Fruit fly (Drosophila melanogaster): ENCODE measurements around the gene CG11975.
A peak's percentile ranks its signal among the peaks of the same experiment; 100 is the strongest.

The CG11975 gene

DNA sequence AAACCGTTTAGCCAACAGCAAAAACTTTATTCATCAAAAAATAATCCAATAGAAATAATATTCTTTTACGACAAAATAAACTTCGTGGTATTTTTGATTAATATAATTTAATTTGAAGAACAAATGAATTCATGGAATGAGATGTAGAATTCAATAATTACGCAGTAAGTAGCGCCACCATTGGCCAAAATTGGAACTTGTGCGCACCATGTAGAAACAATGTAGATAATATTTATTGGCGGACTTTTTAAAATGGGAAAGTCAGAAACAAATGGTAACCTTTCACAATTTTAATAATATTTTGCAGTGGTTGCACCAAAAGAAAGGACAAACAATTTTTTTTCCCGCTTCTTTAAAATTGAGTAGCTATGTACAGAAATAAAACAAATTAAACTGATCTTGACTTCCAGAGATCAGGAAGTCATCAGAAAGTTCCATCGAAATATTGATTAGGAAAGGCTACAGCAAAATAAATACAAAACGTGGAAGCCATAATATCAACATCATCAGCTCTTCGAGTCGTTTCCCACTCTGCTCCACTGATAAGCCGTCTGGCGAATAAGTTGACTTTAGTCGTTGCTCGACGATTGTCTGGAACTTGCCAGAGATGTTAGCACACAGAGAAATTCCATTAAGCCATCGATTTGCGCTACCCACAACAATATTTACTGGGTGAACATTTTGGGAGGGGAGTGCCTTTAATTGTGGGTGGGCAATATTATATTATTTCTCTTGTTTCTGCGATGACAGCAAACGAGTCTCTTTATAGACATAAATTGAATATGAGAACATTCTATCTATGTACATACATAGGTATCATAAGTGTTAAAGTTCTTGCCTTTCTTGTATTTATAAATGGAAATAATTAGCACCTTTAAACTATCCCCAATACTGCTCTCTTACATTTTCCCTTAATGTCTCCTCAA lies 12.9 kb upstream of the CG11975 start (continued):
- TF ChIP-seq CG3919 (GFP tag; optimal IDR thresholded peaks at IDR 0.05) (no peak), eg (GFP tag; IDR thresholded peaks at IDR 0.05) (no peak), cyc (GFP tag; optimal IDR thresholded peaks at IDR 0.05) (peak; percentile 11), lz (GFP tag; optimal IDR thresholded peaks at IDR 0.05) (no peak), CG8119 (GFP tag; IDR thresholded peaks at IDR 0.05) (peak; percentile 38; the same call in 2 of the 3 replicates), CG32006 (GFP tag; optimal IDR thresholded peaks at IDR 0.05) (no peak), dac (GFP tag; optimal IDR thresholded peaks at IDR 0.05) (peak; percentile 30), CG8319 (GFP tag; optimal IDR thresholded peaks at IDR 0.05) (peak; percentile 64), Smox (GFP tag; optimal IDR thresholded peaks at IDR 0.05) (peak; percentile 9), CG7368 (GFP tag; optimal IDR thresholded peaks at IDR 0.05) (no peak), spab (GFP tag; optimal IDR thresholded peaks at IDR 0.05) (no peak), CG8632 (GFP tag; optimal IDR thresholded peaks at IDR 0.05) (no peak), CG10669 (GFP tag; optimal IDR thresholded peaks at IDR 0.05) (no peak), net (GFP tag; optimal IDR thresholded peaks at IDR 0.05) (no peak), Hr4 (GFP tag; optimal IDR thresholded peaks at IDR 0.05) (no peak), Blimp-1 (GFP tag; optimal IDR thresholded peaks at IDR 0.05) (no peak), fd85E (GFP tag; optimal IDR thresholded peaks at IDR 0.05) (no peak), CG11902 (GFP tag; optimal IDR thresholded peaks at IDR 0.05) (no peak)

DNA sequence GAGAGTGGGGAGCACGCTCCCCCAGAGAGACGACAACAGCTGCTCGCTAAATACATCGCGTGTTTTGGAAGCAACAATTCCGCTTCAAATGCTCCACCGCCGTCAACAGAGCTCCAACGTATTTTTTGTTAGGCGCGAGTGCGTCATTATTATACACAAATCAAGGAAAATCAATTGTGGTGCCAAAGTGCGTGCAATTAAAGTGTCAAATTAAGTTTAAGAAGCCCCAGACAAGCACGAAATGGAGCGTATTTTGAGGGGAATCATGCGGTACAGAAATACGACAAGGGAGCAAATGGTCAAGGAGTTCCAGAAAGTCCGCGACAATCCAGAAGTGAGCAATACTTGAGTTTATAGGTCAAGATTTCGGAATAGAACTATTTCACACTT lies 12.3 kb upstream of the CG11975 start, which contains the start of gene CAHbeta:
TSS of gene CAHbeta (plus strand) at position 85 of the 390 bp plus-strand sequence.
- TF ChIP-seq Smox (GFP tag; optimal IDR thresholded peaks at IDR 0.05) (no peak), CG6163 (GFP tag; IDR thresholded peaks at IDR 0.05) (no peak), CG16779 (tag; optimal IDR thresholded peaks at IDR 0.05) (peak; percentile 34), salr (GFP tag; optimal IDR thresholded peaks at IDR 0.05) (no peak), CG10669 (GFP tag; optimal IDR thresholded peaks at IDR 0.05) (no peak), Ets21C (GFP tag; optimal IDR thresholded peaks at IDR 0.05) (no peak), Eip78C (GFP tag) (peak; percentile 43), CG6276 (GFP tag; optimal IDR thresholded peaks at IDR 0.05) (peak; percentile 20), CG11902 (GFP tag; optimal IDR thresholded peaks at IDR 0.05) (no peak), acj6 (GFP tag; optimal IDR thresholded peaks at IDR 0.05) (no peak), cyc (GFP tag; optimal IDR thresholded peaks at IDR 0.05) (no peak), CG7368 (GFP tag; optimal IDR thresholded peaks at IDR 0.05) (no peak), Sox14 (GFP tag; optimal IDR thresholded peaks at IDR 0.05) (no peak), CG6792 (GFP tag; optimal IDR thresholded peaks at IDR 0.05) (no peak), CG3032 (tag; optimal IDR thresholded peaks at IDR 0.05) (no peak), Blimp-1 (GFP tag; optimal IDR thresholded peaks at IDR 0.05) (no peak), eg (GFP tag; IDR thresholded peaks at IDR 0.05) (peak; percentile 58; the same call in 2 of the 3 replicates), CG3919 (GFP tag; optimal IDR thresholded peaks at IDR 0.05) (no peak), dac (GFP tag; optimal IDR thresholded peaks at IDR 0.05) (no peak), Eip93F (GFP tag; optimal IDR thresholded peaks at IDR 0.05) (no peak), lz (GFP tag; optimal IDR thresholded peaks at IDR 0.05) (no peak), ss (GFP tag; optimal IDR thresholded peaks at IDR 0.05) (peak in 1 of 2 experiments; percentile 40), CG10631 (GFP tag; optimal IDR thresholded peaks at IDR 0.05) (no peak), fkh (GFP tag; optimal IDR thresholded peaks at IDR 0.05) (no peak), CG32006 (GFP tag; optimal IDR thresholded peaks at IDR 0.05) (no peak), CG4318 (GFP tag; optimal IDR thresholded peaks at IDR 0.05) (no peak), CG31627 (GFP tag; optimal IDR thresholded peaks at IDR 0.05) (no peak)

DNA sequence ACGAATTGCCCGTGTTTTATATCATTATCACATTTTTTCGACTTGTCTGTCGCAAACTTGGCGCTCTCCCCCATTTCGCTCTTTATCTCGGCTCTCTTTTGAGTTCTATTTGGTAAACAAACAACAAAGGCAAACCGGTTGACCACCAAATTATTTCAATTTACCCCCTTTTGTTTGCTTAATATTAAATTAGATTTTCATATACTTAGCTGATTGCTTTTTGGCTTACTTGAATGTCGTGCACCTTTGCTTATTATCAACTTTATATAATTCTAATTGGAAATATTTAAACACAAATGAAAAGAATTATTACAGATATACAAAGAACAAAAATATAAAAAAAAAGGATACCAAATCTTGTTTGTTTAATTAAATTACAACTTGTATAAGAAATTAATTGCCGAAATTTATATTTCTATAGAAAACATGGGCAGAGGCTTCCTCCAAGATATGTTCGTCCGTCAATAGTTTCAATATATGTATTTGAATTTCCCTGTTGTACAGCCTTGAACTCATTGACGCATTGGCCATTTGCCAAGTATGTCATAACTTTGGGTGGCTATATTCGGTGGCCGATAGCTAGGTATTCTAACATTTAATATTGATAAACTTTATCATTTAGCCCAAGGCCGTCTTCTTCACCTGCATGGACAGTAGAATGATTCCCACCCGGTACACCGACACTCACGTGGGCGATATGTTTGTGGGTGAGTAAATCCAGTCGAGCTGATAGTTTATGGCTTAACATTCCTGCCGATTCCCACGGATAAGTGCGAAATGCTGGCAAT lies 11.7 kb upstream of the CG11975 start:
- TF ChIP-seq fkh (GFP tag; optimal IDR thresholded peaks at IDR 0.05) = peak; percentile 25
- no peak for TF ChIP-seq Blimp-1 (GFP tag; optimal IDR thresholded peaks at IDR 0.05)
- no peak for TF ChIP-seq fd59A (GFP tag; optimal IDR thresholded peaks at IDR 0.05)

All from whole organism, prepupa.